Worm (Caenorhabditis elegans): ENCODE data around the gene C02E7.8.

C02E7.8 gene

DNA sequence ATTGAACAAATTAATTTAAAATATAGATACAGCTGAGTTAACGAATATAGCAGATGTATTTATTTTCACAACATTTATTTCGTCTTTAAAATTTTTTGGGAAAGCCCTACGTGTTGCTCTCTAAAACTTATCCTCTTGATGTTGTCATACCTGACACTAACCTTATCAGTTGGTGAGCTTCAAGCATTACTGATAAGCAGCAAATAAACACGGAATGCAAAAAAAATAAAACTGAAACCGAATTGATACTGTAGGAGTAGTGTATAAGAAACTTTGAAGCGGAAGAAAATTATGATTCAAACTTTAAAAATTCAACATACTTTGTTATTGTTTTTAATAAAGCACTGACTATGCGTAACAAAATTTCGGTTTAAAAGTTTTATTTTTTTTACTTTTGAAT, 14.5 kb upstream of the C02E7.8 start:
- TF ChIP-seq ama-1 (optimal IDR thresholded peaks at IDR 0.05) (no peak), flt-1 (GFP tag; IDR thresholded peaks at IDR 0.05) (no peak), ceh-13 (GFP tag; optimal IDR thresholded peaks at IDR 0.05) (no peak)

DNA sequence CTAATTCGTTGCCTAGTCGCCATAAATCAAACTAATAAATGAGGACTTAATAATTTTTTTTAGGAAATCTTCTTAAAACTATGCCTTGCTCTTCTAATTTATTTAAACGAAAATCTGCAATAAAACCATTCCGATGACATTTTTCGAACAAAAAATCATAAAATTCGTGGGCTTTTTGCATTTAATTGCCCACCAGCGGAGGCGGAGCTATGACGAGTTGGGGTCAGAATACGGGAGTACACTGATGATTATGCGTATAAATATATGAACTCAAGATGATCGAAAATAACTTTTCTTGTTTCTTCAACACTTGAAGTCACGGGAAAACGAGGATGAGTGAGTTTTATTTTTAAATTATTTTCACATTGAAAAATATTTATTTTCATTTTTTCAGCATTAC, 13.8 kb upstream of the C02E7.8 start, which contains the start of gene catp-2:
TSS of gene catp-2 (plus strand) at position 301 of the 400 bp plus-strand sequence.
- TF ChIP-seq ceh-13 (GFP tag; optimal IDR thresholded peaks at IDR 0.05) (no peak), tra-4 (tag; optimal IDR thresholded peaks at IDR 0.05) (no peak), ceh-36 (tag; optimal IDR thresholded peaks at IDR 0.05) (no peak), flt-1 (GFP tag; IDR thresholded peaks at IDR 0.05) (no peak), B0310.2 (tag; optimal IDR thresholded peaks at IDR 0.05) (no peak), pes-1 (GFP tag; IDR thresholded peaks at IDR 0.05) (no peak), sea-1 (GFP tag; conservative IDR thresholded peaks at IDR 0.05) (no peak), F13C5.2 (tag; optimal IDR thresholded peaks at IDR 0.05) (no peak), tbx-37 (GFP tag; conservative IDR thresholded peaks at IDR 0.05) (no peak), tbx-11 (GFP tag; IDR thresholded peaks at IDR 0.05) (no peak), scrt-1 (GFP tag; IDR thresholded peaks at IDR 0.05) (no peak), hmbx-1 (tag; optimal IDR thresholded peaks at IDR 0.05) (no peak), ets-7 (tag; optimal IDR thresholded peaks at IDR 0.05) (no peak)

DNA sequence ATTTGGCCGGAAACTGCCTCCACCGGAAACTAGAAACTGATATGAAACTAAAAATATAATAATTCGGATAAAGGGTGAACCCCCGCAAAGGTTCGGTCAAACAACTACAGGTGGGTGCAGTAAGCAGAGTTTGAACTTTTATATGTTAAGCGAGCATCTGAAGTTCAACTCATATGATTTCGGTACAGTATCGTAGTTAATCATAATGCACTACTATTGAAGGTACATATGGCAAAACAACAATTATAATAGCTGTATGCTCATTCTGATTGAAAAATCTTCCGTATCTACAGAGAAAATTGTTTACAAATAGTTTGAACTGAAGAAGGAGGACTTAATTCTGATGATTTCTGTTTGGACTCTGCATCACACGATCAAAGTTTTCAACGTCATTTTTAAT, 12.7 kb upstream of the C02E7.8 start:
- TF ChIP-seq tbx-37 (GFP tag; conservative IDR thresholded peaks at IDR 0.05) (no peak), tbx-11 (GFP tag; IDR thresholded peaks at IDR 0.05) (no peak), ets-7 (tag; optimal IDR thresholded peaks at IDR 0.05) (no peak), sea-1 (GFP tag; conservative IDR thresholded peaks at IDR 0.05) (no peak), hnd-1 (tag; optimal IDR thresholded peaks at IDR 0.05) (no peak), hmbx-1 (tag; optimal IDR thresholded peaks at IDR 0.05) (no peak), flt-1 (GFP tag; IDR thresholded peaks at IDR 0.05) (no peak), pes-1 (GFP tag; IDR thresholded peaks at IDR 0.05) (no peak), ceh-36 (tag; optimal IDR thresholded peaks at IDR 0.05) (no peak), hmg-4 (GFP tag; optimal IDR thresholded peaks at IDR 0.05) (no peak), aly-1 (tag; optimal IDR thresholded peaks at IDR 0.05) (no peak), tra-4 (tag; optimal IDR thresholded peaks at IDR 0.05) (no peak), scrt-1 (GFP tag; IDR thresholded peaks at IDR 0.05) (no peak), ceh-13 (GFP tag; optimal IDR thresholded peaks at IDR 0.05) (no peak), B0310.2 (tag; optimal IDR thresholded peaks at IDR 0.05) (no peak), F13C5.2 (tag; optimal IDR thresholded peaks at IDR 0.05) (no peak), ama-1 (optimal IDR thresholded peaks at IDR 0.05) (no peak)

DNA sequence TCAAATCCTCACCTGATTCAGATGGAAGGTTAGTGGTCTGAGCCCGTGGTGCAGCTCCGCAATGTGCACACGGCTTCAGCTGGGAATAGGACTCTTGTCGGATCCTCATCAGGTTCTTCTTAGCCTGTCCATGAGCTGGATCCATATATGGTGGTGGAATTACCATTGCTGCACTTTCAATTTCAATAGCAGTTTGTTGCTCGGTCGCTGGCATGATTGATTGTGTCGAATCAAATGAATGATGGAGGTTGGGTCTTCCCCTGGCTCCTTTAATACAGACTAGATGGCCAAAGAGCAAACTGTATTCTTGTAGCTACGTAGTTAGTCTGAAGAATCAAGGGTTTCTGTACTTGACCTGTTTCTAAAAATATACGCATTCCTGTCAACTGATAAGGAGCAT, 12.2 kb upstream of the C02E7.8 start, which contains the start of gene C02E7.10:
TSS of gene C02E7.10 (minus strand) at position 232 of the 400 bp plus-strand sequence.
- TF ChIP-seq F13C5.2 (tag; optimal IDR thresholded peaks at IDR 0.05) (no peak), ets-7 (tag; optimal IDR thresholded peaks at IDR 0.05) (no peak), tbx-37 (GFP tag; conservative IDR thresholded peaks at IDR 0.05) (no peak), B0310.2 (tag; optimal IDR thresholded peaks at IDR 0.05) (no peak), ceh-13 (GFP tag; optimal IDR thresholded peaks at IDR 0.05) (no peak), flt-1 (GFP tag; IDR thresholded peaks at IDR 0.05) (no peak), hnd-1 (tag; optimal IDR thresholded peaks at IDR 0.05) (no peak)

DNA sequence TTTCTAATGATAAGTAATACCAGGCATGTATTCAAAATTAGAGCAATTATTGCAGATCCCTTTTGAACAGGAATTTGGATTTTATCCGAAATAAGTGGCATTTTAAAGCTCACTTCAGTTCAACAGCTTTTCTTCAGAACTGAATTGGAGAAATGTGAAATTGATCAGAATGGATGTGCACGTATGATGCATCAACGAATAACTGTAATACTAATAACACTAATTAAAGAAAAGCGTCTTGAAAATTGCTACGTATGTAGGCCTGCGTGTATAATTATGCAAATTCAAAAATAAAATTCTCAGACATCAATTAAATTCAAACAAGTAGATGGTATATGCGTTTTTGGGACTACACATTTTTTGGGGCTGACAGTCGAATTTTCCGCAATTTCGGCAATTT, 9.3 kb upstream of the C02E7.8 start, which contains the start of gene str-205:
TSS of gene str-205 (minus strand) at position 101 of the 400 bp plus-strand sequence.
- no peak for TF ChIP-seq tbx-11 (GFP tag; IDR thresholded peaks at IDR 0.05)
- TF ChIP-seq hmbx-1 (tag; optimal IDR thresholded peaks at IDR 0.05) = no peak
- TF ChIP-seq tbx-37 (GFP tag; conservative IDR thresholded peaks at IDR 0.05) = no peak
- no peak for TF ChIP-seq ets-7 (tag; optimal IDR thresholded peaks at IDR 0.05)
- no peak for TF ChIP-seq tra-4 (tag; optimal IDR thresholded peaks at IDR 0.05)
- TF ChIP-seq pes-1 (GFP tag; IDR thresholded peaks at IDR 0.05) = no peak
- TF ChIP-seq flt-1 (GFP tag; IDR thresholded peaks at IDR 0.05) = no peak
- no peak for TF ChIP-seq aly-1 (tag; optimal IDR thresholded peaks at IDR 0.05)
- no peak for TF ChIP-seq B0310.2 (tag; optimal IDR thresholded peaks at IDR 0.05)
- no peak for TF ChIP-seq scrt-1 (GFP tag; IDR thresholded peaks at IDR 0.05)
- no peak for TF ChIP-seq ceh-36 (tag; optimal IDR thresholded peaks at IDR 0.05)
- TF ChIP-seq ceh-13 (GFP tag; optimal IDR thresholded peaks at IDR 0.05) = no peak
- no peak for TF ChIP-seq hmg-4 (GFP tag; optimal IDR thresholded peaks at IDR 0.05)
- no peak for TF ChIP-seq F13C5.2 (tag; optimal IDR thresholded peaks at IDR 0.05)
- no peak for TF ChIP-seq hnd-1 (tag; optimal IDR thresholded peaks at IDR 0.05)

DNA sequence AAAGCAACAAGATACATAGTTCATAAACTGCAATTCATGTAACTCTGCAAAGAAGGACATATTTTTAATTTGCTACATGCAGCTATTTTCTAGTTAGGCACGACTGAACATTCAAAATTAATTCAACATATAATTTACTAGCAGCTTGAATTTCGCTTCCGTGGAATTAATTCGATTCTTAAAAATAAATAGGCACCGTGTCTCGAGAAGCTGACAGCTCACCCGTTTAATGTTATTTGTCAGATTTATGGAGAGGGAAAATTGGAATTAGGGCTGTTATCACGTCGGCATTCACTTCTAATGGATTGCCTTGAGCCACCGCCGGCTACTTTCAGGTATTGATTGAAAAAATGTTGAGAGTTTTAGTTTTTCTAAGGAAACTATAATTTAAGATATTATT, 5.8 kb upstream of the C02E7.8 start, which contains the start of gene srh-21:
TSS of gene srh-21 (plus strand) at position 301 of the 400 bp plus-strand sequence.
- no peak for TF ChIP-seq aly-1 (tag; optimal IDR thresholded peaks at IDR 0.05)
- no peak for TF ChIP-seq B0310.2 (tag; optimal IDR thresholded peaks at IDR 0.05)
- TF ChIP-seq tra-4 (tag; optimal IDR thresholded peaks at IDR 0.05) = no peak
- TF ChIP-seq hmbx-1 (tag; optimal IDR thresholded peaks at IDR 0.05) = no peak
- TF ChIP-seq ama-1 (optimal IDR thresholded peaks at IDR 0.05) = no peak
- no peak for TF ChIP-seq ceh-36 (tag; optimal IDR thresholded peaks at IDR 0.05)
- no peak for TF ChIP-seq tbx-11 (GFP tag; IDR thresholded peaks at IDR 0.05)
- no peak for TF ChIP-seq hmg-4 (GFP tag; optimal IDR thresholded peaks at IDR 0.05)
- no peak for TF ChIP-seq flt-1 (GFP tag; IDR thresholded peaks at IDR 0.05)
- no peak for TF ChIP-seq F13C5.2 (tag; optimal IDR thresholded peaks at IDR 0.05)
- TF ChIP-seq pes-1 (GFP tag; IDR thresholded peaks at IDR 0.05) = no peak
- TF ChIP-seq tbx-37 (GFP tag; conservative IDR thresholded peaks at IDR 0.05) = no peak
- TF ChIP-seq sea-1 (GFP tag; conservative IDR thresholded peaks at IDR 0.05) = no peak
- no peak for TF ChIP-seq hnd-1 (tag; optimal IDR thresholded peaks at IDR 0.05)
- no peak for TF ChIP-seq ets-7 (tag; optimal IDR thresholded peaks at IDR 0.05)
- no peak for TF ChIP-seq scrt-1 (GFP tag; IDR thresholded peaks at IDR 0.05)
- TF ChIP-seq ceh-13 (GFP tag; optimal IDR thresholded peaks at IDR 0.05) = no peak

DNA sequence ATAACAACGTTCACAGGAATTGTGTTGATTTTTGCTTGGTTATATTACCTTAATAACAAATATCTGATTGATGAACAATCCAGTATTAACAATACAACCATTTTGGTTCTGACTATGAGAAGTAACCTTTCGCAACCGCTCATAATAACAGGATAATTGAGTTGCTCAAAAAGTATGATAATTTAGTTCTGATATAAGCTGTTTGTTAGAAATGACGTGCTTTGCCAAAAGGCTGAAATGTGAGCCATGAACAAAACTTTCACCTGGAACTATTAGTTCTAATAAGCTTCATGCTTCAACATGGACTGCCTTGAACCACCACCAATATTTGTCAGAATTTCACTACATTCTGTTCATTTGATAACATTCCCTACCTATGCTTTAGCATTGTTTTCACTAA, 4.0 kb upstream of the C02E7.8 start, which contains the start of gene srh-20:
TSS of gene srh-20 (plus strand) at position 301 of the 400 bp plus-strand sequence.
- no peak for TF ChIP-seq flt-1 (GFP tag; IDR thresholded peaks at IDR 0.05)
- TF ChIP-seq hmbx-1 (tag; optimal IDR thresholded peaks at IDR 0.05) = no peak
- no peak for TF ChIP-seq ets-7 (tag; optimal IDR thresholded peaks at IDR 0.05)
- TF ChIP-seq sea-1 (GFP tag; conservative IDR thresholded peaks at IDR 0.05) = no peak
- TF ChIP-seq tra-4 (tag; optimal IDR thresholded peaks at IDR 0.05) = no peak
- no peak for TF ChIP-seq tbx-11 (GFP tag; IDR thresholded peaks at IDR 0.05)
- no peak for TF ChIP-seq ama-1 (optimal IDR thresholded peaks at IDR 0.05)
- TF ChIP-seq hnd-1 (tag; optimal IDR thresholded peaks at IDR 0.05) = no peak
- TF ChIP-seq ceh-36 (tag; optimal IDR thresholded peaks at IDR 0.05) = no peak
- no peak for TF ChIP-seq F13C5.2 (tag; optimal IDR thresholded peaks at IDR 0.05)
- TF ChIP-seq scrt-1 (GFP tag; IDR thresholded peaks at IDR 0.05) = no peak

Data from whole organism, early embryonic.